Worm (Caenorhabditis elegans): ENCODE measurements around the gene F46E10.2.
A peak's percentile ranks its signal among the peaks of the same experiment; 100 is the strongest.

F46E10.2 gene

ce11 chrV:6517305-6518224, 2.7 kb upstream of the F46E10.2 start:
- TF ChIP-seq ceh-22 (tag; optimal IDR thresholded peaks at IDR 0.05) (no peak), ceh-19 (GFP tag; optimal IDR thresholded peaks at IDR 0.05) (no peak), ceh-14 (tag; optimal IDR thresholded peaks at IDR 0.05) (no peak), K02D7.2 (tag; optimal IDR thresholded peaks at IDR 0.05) (no peak), ceh-30 (tag; optimal IDR thresholded peaks at IDR 0.05) (no peak), odd-2 (tag; optimal IDR thresholded peaks at IDR 0.05) (no peak), rnt-1 (tag; optimal IDR thresholded peaks at IDR 0.05) (no peak), ceh-2 (tag; optimal IDR thresholded peaks at IDR 0.05) (no peak), ceh-9 (tag; optimal IDR thresholded peaks at IDR 0.05) (no peak), fax-1 (tag; optimal IDR thresholded peaks at IDR 0.05) (no peak), lim-6 (tag; optimal IDR thresholded peaks at IDR 0.05) (no peak)

- TF ChIP-seq elt-2 (tag; optimal IDR thresholded peaks at IDR 0.05) (no peak), npax-4 (tag; optimal IDR thresholded peaks at IDR 0.05) (no peak), fkh-6 (tag; optimal IDR thresholded peaks at IDR 0.05) (no peak), Y22D7AL.16 (tag; optimal IDR thresholded peaks at IDR 0.05) (no peak), ceh-14 (tag; optimal IDR thresholded peaks at IDR 0.05) (no peak), C38D4.7 (GFP tag; optimal IDR thresholded peaks at IDR 0.05) (no peak), hlh-15 (tag; optimal IDR thresholded peaks at IDR 0.05) (no peak), nfya-1 (tag; optimal IDR thresholded peaks at IDR 0.05) (no peak), hlh-30 (tag; optimal IDR thresholded peaks at IDR 0.05; ENCODE audit: insufficient read depth) (no peak), tbx-7 (tag; optimal IDR thresholded peaks at IDR 0.05) (no peak), sox-2 (GFP tag; IDR thresholded peaks at IDR 0.05) (no peak), ceh-24 (tag; optimal IDR thresholded peaks at IDR 0.05) (no peak), unc-55 (GFP tag; optimal IDR thresholded peaks at IDR 0.05) (no peak), K02D7.2 (tag; optimal IDR thresholded peaks at IDR 0.05) (no peak), T23F11.4 (GFP tag; optimal IDR thresholded peaks at IDR 0.05) (no peak), mec-3 (tag; optimal IDR thresholded peaks at IDR 0.05; ENCODE audit: borderline replicate concordance) (no peak)
Observed at ce11 chrV:6518225-6518396, 2.1 kb upstream of the F46E10.2 start, which contains the start of gene F46E10.3. Gene F46E10.3, plus strand, starts transcription at chrV:6518297.

DNA sequence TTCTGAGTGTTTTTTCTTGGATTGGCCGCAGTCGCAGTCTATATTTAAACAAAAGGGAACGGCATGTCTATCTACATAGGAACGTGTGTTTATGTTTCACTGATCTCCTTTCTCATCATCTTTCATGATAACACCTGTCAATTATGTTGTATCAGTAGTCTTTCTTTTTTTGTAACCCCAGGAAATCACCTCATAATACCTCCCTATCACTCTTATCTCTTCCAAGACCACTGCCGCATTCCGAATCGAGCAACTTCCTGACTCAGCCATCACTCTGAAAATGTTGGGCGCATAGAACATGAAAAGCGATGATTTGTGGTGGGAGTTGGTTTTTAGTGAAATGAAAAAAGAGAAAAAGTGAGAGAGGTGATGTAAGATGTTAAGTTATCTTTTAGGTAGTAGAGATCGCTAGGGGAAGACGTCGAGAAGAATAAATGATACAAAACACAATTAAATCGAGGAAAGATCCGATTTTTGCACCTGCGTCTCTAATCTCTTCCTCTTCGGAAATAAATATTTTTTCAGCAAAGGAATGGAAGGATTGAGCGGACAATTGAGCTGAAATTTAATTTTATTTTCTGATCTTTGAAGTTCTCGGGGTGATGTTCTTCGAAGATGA, 2.8 kb downstream of the F46E10.2 start:
- no peak for TF ChIP-seq hlh-8 (tag; optimal IDR thresholded peaks at IDR 0.05)
- peak; percentile 10 for TF ChIP-seq elt-2 (tag; optimal IDR thresholded peaks at IDR 0.05)
- no peak for TF ChIP-seq pat-9 (tag; optimal IDR thresholded peaks at IDR 0.05)
- TF ChIP-seq che-1 (tag; optimal IDR thresholded peaks at IDR 0.05) = no peak

DNA sequence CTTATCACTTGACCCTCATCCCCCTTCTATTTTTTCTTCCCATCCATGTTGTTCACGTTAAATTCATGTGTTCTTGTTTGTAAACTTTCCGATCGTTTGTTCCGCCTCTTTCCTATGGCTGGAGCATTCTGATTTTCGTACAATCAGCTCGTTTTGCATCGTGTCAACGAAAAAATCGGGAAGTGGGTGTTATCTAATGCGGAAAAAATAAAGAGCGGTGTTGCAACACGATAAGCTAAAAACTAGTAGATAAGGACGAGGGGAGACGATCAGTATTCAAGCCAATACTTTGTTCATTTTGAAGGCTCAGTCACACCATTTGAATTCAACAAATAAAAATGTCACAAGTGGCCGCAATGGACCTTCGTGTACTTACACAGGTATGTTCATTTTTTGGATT, 4.5 kb downstream of the F46E10.2 start, which contains the start of gene acs-1:
Gene acs-1, plus strand, starts transcription at position 233 of the 400 bp plus-strand sequence.
- TF ChIP-seq elt-2 (tag; optimal IDR thresholded peaks at IDR 0.05) (peak; percentile 43), hlh-13 (GFP tag; optimal IDR thresholded peaks at IDR 0.05) (no peak), madf-2 (tag; optimal IDR thresholded peaks at IDR 0.05) (no peak), C38D4.7 (GFP tag; optimal IDR thresholded peaks at IDR 0.05) (no peak)

DNA sequence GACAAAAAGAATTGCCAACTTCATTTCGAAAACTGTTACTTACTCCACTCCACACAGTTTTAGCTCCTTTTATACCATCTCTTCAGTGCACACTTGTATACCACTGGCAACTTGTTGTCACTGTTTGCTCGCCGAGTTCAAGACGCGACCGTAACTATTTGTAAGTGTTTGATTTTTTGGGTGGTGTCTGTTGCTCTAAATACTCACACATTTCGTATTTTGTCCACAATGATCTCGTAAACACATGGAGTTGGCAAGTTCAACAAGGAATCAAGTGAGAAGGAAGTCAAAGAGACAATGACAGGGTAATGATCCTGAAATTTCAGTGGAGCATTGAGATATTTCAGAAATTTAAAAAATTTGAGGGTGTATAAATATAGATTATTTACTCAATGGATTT, 12.8 kb downstream of the F46E10.2 start, which contains the start of gene hpo-26:
Gene hpo-26, minus strand, starts transcription at position 31 of the 400 bp plus-strand sequence.
- TF ChIP-seq ama-1 (optimal IDR thresholded peaks at IDR 0.05) (peak; percentile 6), ceh-9 (tag; optimal IDR thresholded peaks at IDR 0.05) (no peak)

- TF ChIP-seq ceh-18 (tag; optimal IDR thresholded peaks at IDR 0.05) (peak; percentile 45), hlh-6 (tag; optimal IDR thresholded peaks at IDR 0.05) (peak; percentile 3), ceh-45 (GFP tag; IDR thresholded peaks at IDR 0.05) (0 out of 2 replicates have a peak, but pooled peaks have one; percentile 29), ceh-31 (tag; optimal IDR thresholded peaks at IDR 0.05) (peak; percentile 32), mec-3 (tag; optimal IDR thresholded peaks at IDR 0.05; ENCODE audit: borderline replicate concordance) (no peak), C08G9.2 (tag; optimal IDR thresholded peaks at IDR 0.05) (peak; percentile 30), K02D7.2 (tag; optimal IDR thresholded peaks at IDR 0.05) (no peak), nfya-1 (tag; optimal IDR thresholded peaks at IDR 0.05) (peak; percentile 13), unc-42 (tag; optimal IDR thresholded peaks at IDR 0.05) (peak; percentile 32), ttx-3 (tag; optimal IDR thresholded peaks at IDR 0.05) (no peak), Y22D7AL.16 (tag; optimal IDR thresholded peaks at IDR 0.05) (no peak), npax-4 (tag; optimal IDR thresholded peaks at IDR 0.05) (no peak), hlh-30 (tag; optimal IDR thresholded peaks at IDR 0.05; ENCODE audit: insufficient read depth) (no peak)
Observed at ce11 chrV:6538323-6538722, 18.1 kb downstream of the F46E10.2 start.
